Fruit fly (Drosophila melanogaster): ENCODE data around the gene CG33301.

Gene CG33301

DNA sequence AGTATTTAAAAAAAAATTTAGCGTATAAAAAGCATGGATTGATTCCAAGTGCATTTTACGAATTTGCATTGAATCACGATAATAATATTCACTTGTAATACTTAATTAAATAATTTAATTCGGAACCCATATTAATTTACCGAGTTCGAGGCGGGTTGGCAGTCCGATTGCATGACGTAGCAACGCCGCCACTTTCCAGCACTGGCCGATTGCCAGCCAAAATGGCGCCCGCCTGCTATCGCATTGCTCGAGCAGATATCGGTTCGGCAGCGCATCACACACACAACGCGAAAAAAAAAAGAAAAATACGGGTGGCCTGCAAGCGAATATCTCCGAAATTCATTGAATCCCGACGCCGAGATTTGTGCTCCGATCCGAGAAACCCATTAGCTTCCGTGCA, 45.8 kb upstream of the CG33301 start, which contains the start of gene Ndf (continued):
- TF ChIP-seq Hr39 (optimal IDR thresholded peaks at IDR 0.05) (no peak), Hr3 (GFP tag; optimal IDR thresholded peaks at IDR 0.05) (peak; percentile 45), Stat92E (GFP tag; optimal IDR thresholded peaks at IDR 0.05) (no peak), Poxn (GFP tag; IDR thresholded peaks at IDR 0.05) (no peak), nau (GFP tag; optimal IDR thresholded peaks at IDR 0.05) (no peak), CG12391 (tag; optimal IDR thresholded peaks at IDR 0.05) (peak; percentile 80), Deaf1 (tag; optimal IDR thresholded peaks at IDR 0.05) (peak; percentile 23), salm (tag; optimal IDR thresholded peaks at IDR 0.05) (no peak), CG12219 (GFP tag; optimal IDR thresholded peaks at IDR 0.05) (no peak), CG4424 (GFP tag; optimal IDR thresholded peaks at IDR 0.05) (peak; percentile 76), lilli (GFP tag; optimal IDR thresholded peaks at IDR 0.05) (peak; percentile 70), pum (GFP tag; optimal IDR thresholded peaks at IDR 0.05) (peak; percentile 5), seq (GFP tag; IDR thresholded peaks at IDR 0.05) (no peak), aop (GFP tag; IDR thresholded peaks at IDR 0.05) (no peak), Six4 (GFP tag; optimal IDR thresholded peaks at IDR 0.05) (peak; percentile 15), crol (GFP tag; IDR thresholded peaks at IDR 0.05) (no peak), CG30020 (tag; optimal IDR thresholded peaks at IDR 0.05) (peak; percentile 63), eyg (GFP tag; optimal IDR thresholded peaks at IDR 0.05) (no peak), Elba2 (GFP tag; optimal IDR thresholded peaks at IDR 0.05) (no peak), CG6254 (GFP tag; optimal IDR thresholded peaks at IDR 0.05) (peak; percentile 7), nom (GFP tag; optimal IDR thresholded peaks at IDR 0.05) (peak; percentile 34), CG15011 (GFP tag; optimal IDR thresholded peaks at IDR 0.05) (no peak), CG2875 (GFP tag; optimal IDR thresholded peaks at IDR 0.05) (peak; percentile 23), dpn (GFP tag; optimal IDR thresholded peaks at IDR 0.05) (peak; percentile 61 to 63), CG9797 (GFP tag; optimal IDR thresholded peaks at IDR 0.05) (peak; percentile 56), CG15269 (tag; optimal IDR thresholded peaks at IDR 0.05) (peak; percentile 17), Ravus (GFP tag; IDR thresholded peaks at IDR 0.05) (no peak), Opbp (GFP tag; IDR thresholded peaks at IDR 0.05; ENCODE audit: partially characterized antibody) (peak; percentile 78; the same call in 2 of the 3 replicates), CG1603 (tag; optimal IDR thresholded peaks at IDR 0.05) (peak; percentile 84), CG17912 (GFP tag; optimal IDR thresholded peaks at IDR 0.05) (peak; percentile 44), bbx (GFP tag; IDR thresholded peaks at IDR 0.05; ENCODE audit: partially characterized antibody) (peak; percentile 87), sob (GFP tag; IDR thresholded peaks at IDR 0.05) (peak; percentile 76), CG10274 (GFP tag; optimal IDR thresholded peaks at IDR 0.05) (peak; percentile 9), Hey (tag; optimal IDR thresholded peaks at IDR 0.05) (no peak), CG42726 (GFP tag; IDR thresholded peaks at IDR 0.05; ENCODE audit: partially characterized antibody) (peak; percentile 89), CHES-1-like (GFP tag; optimal IDR thresholded peaks at IDR 0.05) (peak; percentile 56), ap (GFP tag; IDR thresholded peaks at IDR 0.05) (no peak), PHDP (tag; optimal IDR thresholded peaks at IDR 0.05) (peak; percentile 59), sens-2 (GFP tag; IDR thresholded peaks at IDR 0.05) (0 out of 2 replicates have a peak, but pooled peaks have one; percentile 8), CG10543 (GFP tag; optimal IDR thresholded peaks at IDR 0.05) (peak; percentile 56), CG9609 (GFP tag; optimal IDR thresholded peaks at IDR 0.05) (peak; percentile 65), Eip74EF (GFP tag; optimal IDR thresholded peaks at IDR 0.05) (no peak), emc (GFP tag; optimal IDR thresholded peaks at IDR 0.05) (no peak), CG31388 (GFP tag; optimal IDR thresholded peaks at IDR 0.05) (no peak), chinmo (GFP tag; IDR thresholded peaks at IDR 0.05; ENCODE audit: partially characterized antibody) (peak; percentile 51; the same call in 1 of the 4 replicates), CG4820 (GFP tag; optimal IDR thresholded peaks at IDR 0.05) (peak; percentile 65), gem (tag; optimal IDR thresholded peaks at IDR 0.05) (peak; percentile 65), gcm2 (GFP tag; optimal IDR thresholded peaks at IDR 0.05) (peak; percentile 18), CG17612 (GFP tag; IDR thresholded peaks at IDR 0.05) (0 out of 2 replicates have a peak, but pooled peaks have one; percentile 59), HHEX (GFP tag; optimal IDR thresholded peaks at IDR 0.05) (peak; percentile 27)

Measured in whole organism, embryonic.